Fruit fly (Drosophila melanogaster) whole organism, wandering third instar larva: ENCODE results near the gene CG12288.

Source experiments
- Abd-B ChIP-seq: fragments of >200 bp; optimal IDR thresholded peaks from 2 replicates; lab custom pipeline; 2017; ENCODE audit warnings: missing biosample characterization, missing genetic modification characterization
- CG9705 ChIP-seq: fragments of 200-800 bp; sonication (Bioruptor generic); optimal IDR thresholded peaks from 2 replicates; lab custom pipeline; 2018; ENCODE audit warnings: missing biosample characterization, mild to moderate bottlenecking, missing genetic modification characterization
- Dfd ChIP-seq: fragments of >200 bp; optimal IDR thresholded peaks from 2 replicates; lab custom pipeline; 2017; ENCODE audit warnings: missing biosample characterization, missing genetic modification characterization
- Dif ChIP-seq: fragments of 200-275, 200-300 bp; sonication (Bioruptor generic); optimal IDR thresholded peaks from 2 replicates; lab custom pipeline; 2018; ENCODE audit warnings: missing biosample characterization, missing genetic modification characterization; ENCODE audit not compliant: partially characterized antibody
- GATAd ChIP-seq: sonication (Bioruptor generic); optimal IDR thresholded peaks from 2 replicates; lab custom pipeline; 2016; ENCODE audit warnings: missing biosample characterization, missing genetic modification characterization
- HLH106 ChIP-seq: fragments of 200-800 bp; optimal IDR thresholded peaks from 3 replicates; lab custom pipeline; 2019; ENCODE audit warnings: missing biosample characterization, mild to moderate bottlenecking, missing genetic modification characterization, moderate library complexity
- Hnf4 ChIP-seq: fragments of 200-800 bp; sonication (Bioruptor generic); optimal IDR thresholded peaks from 2 replicates; lab custom pipeline; 2016; ENCODE audit warnings: missing biosample characterization, mild to moderate bottlenecking, missing genetic modification characterization
- Hr78 ChIP-seq: fragments of >200 bp; optimal IDR thresholded peaks from 2 replicates; lab custom pipeline; 2017; ENCODE audit warnings: missing biosample characterization, missing genetic modification characterization
- Hr83 ChIP-seq: fragments of 200-300 bp; sonication (Bioruptor generic); optimal IDR thresholded peaks from 2 replicates; lab custom pipeline; 2016; ENCODE audit warnings: missing biosample characterization, mild to moderate bottlenecking, missing genetic modification characterization, moderate library complexity; ENCODE audit not compliant: poor library complexity, severe bottlenecking
- Jra ChIP-seq: sonication (Bioruptor generic); optimal IDR thresholded peaks from 2 replicates; lab custom pipeline; 2016; ENCODE audit warnings: missing biosample characterization, missing genetic modification characterization
- Myc ChIP-seq: fragments of >200 bp; optimal IDR thresholded peaks from 2 replicates; lab custom pipeline; 2017
- N ChIP-seq: fragments of >200 bp; optimal IDR thresholded peaks from 2 replicates; lab custom pipeline; 2018; ENCODE audit warnings: missing biosample characterization, missing external identifiers, missing genetic modification characterization
- OdsH ChIP-seq: fragments of 200-800 bp; sonication (Bioruptor generic); optimal IDR thresholded peaks from 2 replicates; lab custom pipeline; 2016; ENCODE audit warnings: missing biosample characterization, mild to moderate bottlenecking, missing genetic modification characterization
- Rel ChIP-seq, 2 experiments: fragments of 200-800 bp; sonication (Bioruptor generic) in 1 of 2; optimal IDR thresholded peaks; 2 replicates in 1 of 2; 3 replicates in 1 of 2; lab custom pipeline; 2016 to 2019; ENCODE audit warnings: mild to moderate bottlenecking in 2 of 2, missing biosample characterization in 2 of 2, missing genetic modification characterization in 2 of 2, moderate library complexity in 1 of 2
- Sp1 ChIP-seq: fragments of 200-800 bp; sonication (Bioruptor generic); optimal IDR thresholded peaks from 3 replicates; lab custom pipeline; 2019; ENCODE audit warnings: missing biosample characterization, mild to moderate bottlenecking, missing genetic modification characterization, moderate library complexity
- Vsx2 ChIP-seq: fragments of 200-300, 225-300 bp; sonication (Bioruptor generic); optimal IDR thresholded peaks from 2 replicates; lab custom pipeline; 2018; ENCODE audit warnings: missing biosample characterization, missing genetic modification characterization; ENCODE audit not compliant: partially characterized antibody
- br ChIP-seq: fragments of 200-800 bp; sonication (Bioruptor generic); optimal IDR thresholded peaks from 2 replicates; lab custom pipeline; 2016; ENCODE audit warnings: missing biosample characterization, missing genetic modification characterization
- brk ChIP-seq: fragments of 200-800 bp; sonication (Bioruptor generic); optimal IDR thresholded peaks from 2 replicates; lab custom pipeline; 2016; ENCODE audit warnings: missing biosample characterization, mild to moderate bottlenecking, missing genetic modification characterization
- dl ChIP-seq, 2 experiments: fragments of 175-275, 200-275 bp in 1 of 2; fragments of 200-275 bp in 1 of 2; sonication (Bioruptor generic); optimal IDR thresholded peaks; lab custom pipeline; 2018; ENCODE audit warnings: mild to moderate bottlenecking in 2 of 2, missing biosample characterization in 2 of 2, missing genetic modification characterization in 2 of 2, moderate library complexity in 2 of 2; ENCODE audit not compliant: partially characterized antibody in 2 of 2, insufficient read depth in 1 of 2
- dmrt93B ChIP-seq: fragments of 200-800 bp; sonication (Bioruptor generic); optimal IDR thresholded peaks from 2 replicates; lab custom pipeline; 2018; ENCODE audit warnings: missing biosample characterization, mild to moderate bottlenecking, missing genetic modification characterization
- dsf ChIP-seq: sonication (Bioruptor generic); optimal IDR thresholded peaks from 2 replicates; lab custom pipeline; 2016; ENCODE audit warnings: missing biosample characterization, missing genetic modification characterization, borderline replicate concordance
- ey ChIP-seq: fragments of 200-800 bp; sonication (Bioruptor generic); optimal IDR thresholded peaks from 2 replicates; lab custom pipeline; 2016; ENCODE audit warnings: missing biosample characterization, missing genetic modification characterization
- foxo ChIP-seq, 2 experiments: fragments of 200-800 bp; sonication (Bioruptor generic); optimal IDR thresholded peaks; 2 replicates in 1 of 2; 3 replicates in 1 of 2; lab custom pipeline; 2016 to 2017; ENCODE audit warnings: missing biosample characterization in 2 of 2, missing genetic modification characterization in 2 of 2
- fru ChIP-seq: fragments of 200-800 bp; sonication (Bioruptor generic); optimal IDR thresholded peaks from 3 replicates; lab custom pipeline; 2016; ENCODE audit warnings: missing biosample characterization, mild to moderate bottlenecking, missing genetic modification characterization
- h ChIP-seq: fragments of 200-800 bp; sonication (Bioruptor generic); optimal IDR thresholded peaks from 3 replicates; lab custom pipeline; 2016; ENCODE audit warnings: missing biosample characterization, mild to moderate bottlenecking, missing genetic modification characterization
- jim ChIP-seq: fragments of 175-275, 200-325 bp; sonication (Bioruptor generic); optimal IDR thresholded peaks from 2 replicates; lab custom pipeline; 2016; ENCODE audit warnings: missing biosample characterization, mild to moderate bottlenecking, missing genetic modification characterization
- lola ChIP-seq: fragments of >200 bp; optimal IDR thresholded peaks from 2 replicates; lab custom pipeline; 2017; ENCODE audit warnings: missing biosample characterization, missing genetic modification characterization
- pan ChIP-seq: fragments of >200 bp; optimal IDR thresholded peaks from 2 replicates; lab custom pipeline; 2017
- psq ChIP-seq: fragments of 200-800 bp; sonication (Bioruptor generic); optimal IDR thresholded peaks from 3 replicates; lab custom pipeline; 2017; ENCODE audit warnings: missing biosample characterization, mild to moderate bottlenecking, missing genetic modification characterization, moderate library complexity
- rgr ChIP-seq: fragments of 200-800 bp; sonication (Bioruptor generic); optimal IDR thresholded peaks from 3 replicates; lab custom pipeline; 2016; ENCODE audit warnings: missing biosample characterization, mild to moderate bottlenecking, missing genetic modification characterization
- sage ChIP-seq: fragments of 200-800 bp; sonication (Bioruptor generic); optimal IDR thresholded peaks from 2 replicates; lab custom pipeline; 2016; ENCODE audit warnings: missing biosample characterization, mild to moderate bottlenecking, missing genetic modification characterization
- sv ChIP-seq: fragments of 200-800 bp; sonication (Bioruptor generic); optimal IDR thresholded peaks from 3 replicates; lab custom pipeline; 2016; ENCODE audit warnings: missing biosample characterization, missing genetic modification characterization
- tai ChIP-seq: sonication (Bioruptor generic); optimal IDR thresholded peaks from 2 replicates; lab custom pipeline; 2016; ENCODE audit warnings: missing biosample characterization, missing genetic modification characterization
- usp ChIP-seq: fragments of >200 bp; optimal IDR thresholded peaks from 2 replicates; lab custom pipeline; 2017; ENCODE audit warnings: missing biosample characterization, missing genetic modification characterization
- woc ChIP-seq: sonication (Bioruptor generic); optimal IDR thresholded peaks from 2 replicates; lab custom pipeline; 2016; ENCODE audit warnings: missing biosample characterization, mild to moderate bottlenecking, missing genetic modification characterization

Gene CG12288

dm6 chr2L:16889608-16890007 is 12.4 kb downstream of the CG12288 start, which contains the start of gene CG42556:
CG42556 (plus strand) TSS chr2L:16889908.
- no peak for TF ChIP-seq OdsH (GFP tag; lab: Kevin White, UChicago)
- TF ChIP-seq h (GFP tag; lab: Kevin White, UChicago): no peak
- no peak for TF ChIP-seq rgr
- no peak for TF ChIP-seq Jra (GFP tag; lab: Kevin White, UChicago)
- no peak for TF ChIP-seq Dif (GFP tag; lab: Kevin White, UChicago)
- no peak for TF ChIP-seq tai
- TF ChIP-seq foxo (GFP tag; optimal IDR thresholded peaks at IDR 0.05; lab: Kevin White, UChicago): no peak
- no peak for TF ChIP-seq Dfd (GFP tag; lab: Kevin White, UChicago)
- TF ChIP-seq N (GFP tag; lab: Kevin White, UChicago): no peak
- TF ChIP-seq Sp1 (GFP tag; lab: Kevin White, UChicago): no peak
- TF ChIP-seq Hr78: no peak

- TF ChIP-seq Hnf4 (GFP tag; lab: Kevin White, UChicago) (peak; percentile 52), br (peak; percentile 74), Rel (GFP tag; optimal IDR thresholded peaks at IDR 0.05; lab: Kevin White, UChicago) (no peak), Rel (tag; optimal IDR thresholded peaks at IDR 0.05; lab: Kevin White, UChicago) (peak; percentile 42), OdsH (GFP tag; lab: Kevin White, UChicago) (no peak), Hr78 (no peak), jim (GFP tag; lab: Kevin White, UChicago) (no peak), lola (GFP tag; lab: Kevin White, UChicago) (no peak), ey (GFP tag; lab: Kevin White, UChicago) (no peak), Jra (GFP tag; lab: Kevin White, UChicago) (peak; percentile 55), dsf (GFP tag; lab: Kevin White, UChicago) (no peak), sage (GFP tag; lab: Kevin White, UChicago) (no peak)
These were observed 13.2 kb downstream of the CG12288 start for dm6 chr2L:16888574-16889376.

DNA sequence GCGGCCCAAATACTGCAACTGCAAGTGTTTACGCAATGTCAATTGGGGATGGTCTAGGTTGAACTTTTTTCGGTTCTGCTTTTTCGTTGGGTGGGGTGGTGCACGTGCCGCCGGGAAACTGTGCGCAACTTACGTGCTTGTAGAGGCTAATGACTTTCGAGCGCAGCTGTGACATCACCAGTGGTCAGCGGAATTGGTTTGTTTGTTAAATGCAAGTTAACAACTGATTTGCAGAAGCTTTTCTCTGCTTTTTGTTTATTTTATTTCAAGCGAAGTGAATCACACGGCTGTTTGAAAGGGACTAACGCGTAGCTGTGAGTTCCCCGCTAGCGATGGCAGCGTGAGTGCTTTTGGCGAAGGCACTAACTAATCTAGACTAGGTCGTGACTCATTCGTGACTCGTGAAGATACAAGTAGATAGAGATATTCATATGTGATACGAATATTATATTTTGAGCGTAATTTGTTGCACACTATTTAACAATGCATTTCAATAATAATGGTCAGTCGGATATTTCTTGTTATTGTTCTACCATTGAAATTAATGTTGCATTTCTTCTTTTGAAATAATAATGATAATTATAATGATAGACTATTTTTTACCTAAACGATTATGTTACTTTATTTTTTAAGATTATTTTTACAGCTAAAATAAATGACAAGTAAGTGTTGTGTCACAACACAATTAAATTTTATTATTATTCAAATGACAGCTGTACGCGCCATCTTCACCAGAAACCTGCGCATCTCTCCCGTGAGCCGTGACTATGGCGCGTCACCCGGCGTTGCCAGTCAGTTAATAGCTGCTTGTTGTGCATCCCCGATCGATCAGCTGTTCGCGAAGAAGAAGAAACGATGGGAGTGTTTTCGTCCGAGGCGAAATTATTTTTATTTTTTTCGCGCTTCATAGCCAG is 14.1 kb downstream of the CG12288 start, which contains the start of the genes osi and tweek:
Gene osi, minus strand, starts transcription at position 307 of the 914 bp plus-strand sequence.
Gene tweek, plus strand, starts transcription at position 831 of the 914 bp plus-strand sequence.
- no peak for TF ChIP-seq tai
- TF ChIP-seq Dif (GFP tag; lab: Kevin White, UChicago): no peak
- TF ChIP-seq dl (GFP tag; optimal IDR thresholded peaks at IDR 0.05; lab: Kevin White, UChicago; ENCODE audit: insufficient read depth in 1 of 2, partially characterized antibody in 2 of 2): no peak
- TF ChIP-seq N (GFP tag; lab: Kevin White, UChicago): no peak
- TF ChIP-seq Hr83 (GFP tag; lab: Kevin White, UChicago): peak; percentile 79
- TF ChIP-seq Hr78: no peak
- no peak for TF ChIP-seq sage (GFP tag; lab: Kevin White, UChicago)
- TF ChIP-seq fru (GFP tag; lab: Kevin White, UChicago): peak; percentile 39
- TF ChIP-seq sv (GFP tag; lab: Kevin White, UChicago): peak; percentile 61
- peak; percentile 36 for TF ChIP-seq br
- no peak for TF ChIP-seq Dfd (GFP tag; lab: Kevin White, UChicago)
- TF ChIP-seq OdsH (GFP tag; lab: Kevin White, UChicago): peak; percentile 44
- peak; percentile 20 for TF ChIP-seq dmrt93B
- TF ChIP-seq foxo (GFP tag; optimal IDR thresholded peaks at IDR 0.05; lab: Kevin White, UChicago): peak in 1 of 2 experiments; percentile 65
- no peak for TF ChIP-seq Rel (GFP tag; optimal IDR thresholded peaks at IDR 0.05; lab: Kevin White, UChicago)
- TF ChIP-seq Rel (tag; optimal IDR thresholded peaks at IDR 0.05; lab: Kevin White, UChicago): peak; percentile 100
- TF ChIP-seq pan: no peak
- TF ChIP-seq Myc (lab: Kevin White, UChicago): peak; percentile 87
- peak; percentile 87 for TF ChIP-seq woc (GFP tag; lab: Kevin White, UChicago)
- TF ChIP-seq dsf (GFP tag; lab: Kevin White, UChicago): peak; percentile 60
- peak; percentile 78 for TF ChIP-seq Hnf4 (GFP tag; lab: Kevin White, UChicago)
- TF ChIP-seq Jra (GFP tag; lab: Kevin White, UChicago): peak; percentile 78
- TF ChIP-seq Sp1 (GFP tag; lab: Kevin White, UChicago): peak; percentile 26
- TF ChIP-seq GATAd (GFP tag; lab: Kevin White, UChicago): peak; percentile 10
- peak; percentile 58 for TF ChIP-seq h (GFP tag; lab: Kevin White, UChicago)
- peak; percentile 44 for TF ChIP-seq ey (GFP tag; lab: Kevin White, UChicago)
- no peak for TF ChIP-seq CG9705
- peak; percentile 59 for TF ChIP-seq psq (GFP tag; lab: Kevin White, UChicago)
- TF ChIP-seq Vsx2 (GFP tag; lab: Kevin White, UChicago): no peak
- TF ChIP-seq rgr: peak; percentile 55
- TF ChIP-seq lola (GFP tag; lab: Kevin White, UChicago): no peak
- peak; percentile 28 for TF ChIP-seq brk (GFP tag; lab: Kevin White, UChicago)
- no peak for TF ChIP-seq usp
- TF ChIP-seq Abd-B (GFP tag; lab: Kevin White, UChicago): no peak
- peak; percentile 36 for TF ChIP-seq HLH106 (tag; lab: Kevin White, UChicago)
